Fruit fly (Drosophila melanogaster) whole organism, embryonic: Measurements from ENCODE around the gene klar.

Experiments
- Abd-B ChIP-seq: fragments of 200-800 bp; sonication (Bioruptor generic); optimal IDR thresholded peaks from 2 replicates; lab custom pipeline; 2018; ENCODE audit warnings: missing biosample characterization, mild to moderate bottlenecking, missing genetic modification characterization, moderate library complexity
- Ada2b ChIP-seq: fragments of 200-800 bp; sonication (Bioruptor generic); IDR thresholded peaks from 2 replicates; pipeline ENCODE4 v1.3.6; 2022; ENCODE audit warnings: missing biosample characterization, missing genetic modification characterization
- Atf6 ChIP-seq: fragments of 200-800 bp; sonication (Bioruptor generic); IDR thresholded peaks from 2 replicates; pipeline ENCODE4 v1.3.6; 2022; ENCODE audit warnings: missing biosample characterization, missing genetic modification characterization
- Bdp1 ChIP-seq: fragments of 200-800 bp; sonication (Bioruptor generic); optimal IDR thresholded peaks from 3 replicates; lab custom pipeline; 2016; ENCODE audit warnings: missing biosample characterization, missing genetic modification characterization
- CG10462 ChIP-seq: fragments of 200-800 bp; sonication (Bioruptor generic); optimal IDR thresholded peaks from 2 replicates; lab custom pipeline; 2016; ENCODE audit warnings: missing biosample characterization, missing genetic modification characterization
- CG10565 ChIP-seq: fragments of 200-800 bp; sonication (Bioruptor generic); optimal IDR thresholded peaks from 3 replicates; lab custom pipeline; 2016; ENCODE audit warnings: missing biosample characterization, mild to moderate bottlenecking, missing genetic modification characterization
- CG12104 ChIP-seq: fragments of 200-800 bp; sonication (Bioruptor generic); optimal IDR thresholded peaks from 3 replicates; lab custom pipeline; 2016; ENCODE audit warnings: missing biosample characterization, missing genetic modification characterization
- CG12659 ChIP-seq: fragments of 200-800 bp; sonication (Bioruptor generic); optimal IDR thresholded peaks from 3 replicates; lab custom pipeline; 2017; ENCODE audit warnings: mild to moderate bottlenecking, missing biosample characterization, missing genetic modification reagents, missing genetic modification characterization
- CG13424 ChIP-seq: fragments of 200-800 bp; sonication (Bioruptor generic); optimal IDR thresholded peaks from 2 replicates; lab custom pipeline; 2019; ENCODE audit warnings: missing biosample characterization, mild to moderate bottlenecking, missing genetic modification characterization, moderate library complexity
- CG18011 ChIP-seq: fragments of 200-800 bp; sonication (Bioruptor generic); optimal IDR thresholded peaks from 2 replicates; lab custom pipeline; 2017; ENCODE audit warnings: missing biosample characterization, missing genetic modification characterization, mild to moderate bottlenecking, moderate library complexity, missing genotype
- CG2712 ChIP-seq: fragments of 200-800 bp; optimal IDR thresholded peaks from 3 replicates; lab custom pipeline; 2019; ENCODE audit warnings: missing biosample characterization, mild to moderate bottlenecking, missing genetic modification characterization, moderate library complexity
- CG30431 ChIP-seq: fragments of 200-800 bp; sonication (Bioruptor generic); optimal IDR thresholded peaks from 2 replicates; lab custom pipeline; 2017; ENCODE audit warnings: missing biosample characterization, missing genetic modification characterization
- CG33213 ChIP-seq: fragments of 200-800 bp; sonication (Bioruptor generic); optimal IDR thresholded peaks from 3 replicates; lab custom pipeline; 2016; ENCODE audit warnings: missing biosample characterization, missing genetic modification characterization
- CG3407 ChIP-seq: fragments of 200-800 bp; sonication (Bioruptor generic); optimal IDR thresholded peaks from 2 replicates; lab custom pipeline; 2018; ENCODE audit warnings: missing biosample characterization, mild to moderate bottlenecking, missing genetic modification characterization
- CG34422 ChIP-seq: fragments of 200-800 bp; sonication (Bioruptor generic); IDR thresholded peaks from 3 replicates; pipeline ENCODE4 v1.3.6; 2022; ENCODE audit warnings: missing biosample characterization, missing genetic modification characterization
- CG4404 ChIP-seq: fragments of 200-800 bp; sonication (Bioruptor generic); IDR thresholded peaks from 2 replicates; pipeline ENCODE4 v1.3.6; 2022; ENCODE audit warnings: missing biosample characterization, missing genetic modification characterization
- CG9609 ChIP-seq: fragments of 200-800 bp; sonication (Bioruptor generic); optimal IDR thresholded peaks from 3 replicates; lab custom pipeline; 2016; ENCODE audit warnings: missing biosample characterization, missing genetic modification characterization
- D19A ChIP-seq: fragments of 200-800 bp; optimal IDR thresholded peaks from 3 replicates; lab custom pipeline; 2019; ENCODE audit warnings: missing biosample characterization, mild to moderate bottlenecking, missing genetic modification characterization, moderate library complexity
- Fer1 ChIP-seq: fragments of 200-800 bp; sonication (Bioruptor generic); optimal IDR thresholded peaks from 2 replicates; lab custom pipeline; 2017; ENCODE audit warnings: missing biosample characterization, mild to moderate bottlenecking, missing genetic modification characterization
- Fer3 ChIP-seq: fragments of 200-800 bp; sonication (Bioruptor generic); optimal IDR thresholded peaks from 2 replicates; lab custom pipeline; 2018; ENCODE audit warnings: missing biosample characterization, mild to moderate bottlenecking, missing genetic modification characterization, moderate library complexity
- Kr ChIP-seq: fragments of 200-800 bp; sonication (Bioruptor generic); optimal IDR thresholded peaks from 2 replicates; lab custom pipeline; 2017; ENCODE audit warnings: missing biosample characterization, mild to moderate bottlenecking, missing genetic modification characterization
- MTF-1 ChIP-seq: fragments of 200-800 bp; sonication (Bioruptor generic); optimal IDR thresholded peaks from 2 replicates; lab custom pipeline; 2018; ENCODE audit warnings: missing biosample characterization, mild to moderate bottlenecking, missing genetic modification characterization, borderline replicate concordance
- Sox102F ChIP-seq: fragments of 200-800 bp; sonication (Bioruptor generic); optimal IDR thresholded peaks from 2 replicates; lab custom pipeline; 2018; ENCODE audit warnings: missing biosample characterization, mild to moderate bottlenecking, missing genetic modification characterization, moderate library complexity
- Sry-δ ChIP-seq: fragments of 200-800 bp; sonication (Bioruptor generic); optimal IDR thresholded peaks from 2 replicates; lab custom pipeline; 2016; ENCODE audit warnings: missing biosample characterization, missing genetic modification characterization
- Xbp1 ChIP-seq: fragments of 200-800 bp; sonication (Bioruptor generic); optimal IDR thresholded peaks from 3 replicates; lab custom pipeline; 2016; ENCODE audit warnings: missing biosample characterization, mild to moderate bottlenecking, missing genetic modification characterization
- abd-A ChIP-seq: fragments of 200-800 bp; sonication (Bioruptor generic); optimal IDR thresholded peaks from 3 replicates; lab custom pipeline; 2019; ENCODE audit warnings: missing biosample characterization, mild to moderate bottlenecking, missing genetic modification characterization, moderate library complexity
- al ChIP-seq: fragments of 200-800 bp; sonication (Bioruptor generic); IDR thresholded peaks from 2 replicates; pipeline ENCODE4 v1.3.6; 2022; ENCODE audit warnings: missing biosample characterization, missing genetic modification characterization
- ara ChIP-seq: fragments of 200-800 bp; sonication (Bioruptor generic); IDR thresholded peaks from 2 replicates; pipeline ENCODE4 v1.3.6; 2022; ENCODE audit warnings: missing biosample characterization, missing genetic modification characterization
- bowl ChIP-seq: fragments of 200-800 bp; sonication (Bioruptor generic); IDR thresholded peaks from 2 replicates; pipeline ENCODE4 v1.3.6; 2022; ENCODE audit warnings: missing biosample characterization, missing genetic modification characterization
- bsh ChIP-seq, 2 experiments: fragments of 200-800 bp; sonication (Bioruptor generic); optimal IDR thresholded peaks; 2 replicates each; lab custom pipeline; 2017 to 2018; ENCODE audit warnings: mild to moderate bottlenecking in 2 of 2, missing biosample characterization in 2 of 2, missing genetic modification characterization in 2 of 2, moderate library complexity in 1 of 2
- cas ChIP-seq: fragments of 200-800 bp; sonication (Bioruptor generic); IDR thresholded peaks from 2 replicates; pipeline ENCODE4 v1.3.6; 2022; ENCODE audit warnings: missing biosample characterization, missing genetic modification characterization
- chinmo ChIP-seq: fragments of 200-800 bp; sonication (Bioruptor generic); IDR thresholded peaks from 4 replicates; pipeline ENCODE4 v1.3.6; 2022; ENCODE audit warnings: missing biosample characterization, missing genetic modification characterization; ENCODE audit not compliant: partially characterized antibody
- chn ChIP-seq: fragments of 200-800 bp; sonication (Bioruptor generic); optimal IDR thresholded peaks from 2 replicates; lab custom pipeline; 2016; ENCODE audit warnings: missing biosample characterization, missing genetic modification characterization
- crp ChIP-seq, 2 experiments: fragments of 200-800 bp; sonication (Bioruptor generic); optimal IDR thresholded peaks; 2 replicates in 1 of 2; 3 replicates in 1 of 2; lab custom pipeline; 2017; ENCODE audit warnings: missing biosample characterization in 2 of 2, missing genetic modification characterization in 2 of 2, mild to moderate bottlenecking in 1 of 2, moderate library complexity in 1 of 2
- disco-r ChIP-seq: fragments of 200-800 bp; sonication (Bioruptor generic); optimal IDR thresholded peaks from 2 replicates; lab custom pipeline; 2016; ENCODE audit warnings: missing biosample characterization, missing genetic modification characterization
- emc ChIP-seq: fragments of 200-800 bp; sonication (Bioruptor generic); optimal IDR thresholded peaks from 2 replicates; lab custom pipeline; 2016; ENCODE audit warnings: missing biosample characterization, missing genetic modification characterization
- fu2 ChIP-seq: fragments of 200-800 bp; sonication (Bioruptor generic); optimal IDR thresholded peaks from 2 replicates; lab custom pipeline; 2016; ENCODE audit warnings: missing biosample characterization, missing genetic modification characterization
- gce ChIP-seq: fragments of 200-800 bp; sonication (Bioruptor generic); IDR thresholded peaks from 3 replicates; pipeline ENCODE4 v1.3.6; 2022; ENCODE audit warnings: missing biosample characterization, missing genetic modification characterization
- h ChIP-seq: fragments of >200 bp; optimal IDR thresholded peaks from 2 replicates; lab custom pipeline; 2017
- ham ChIP-seq: fragments of 200-800 bp; sonication (Bioruptor generic); IDR thresholded peaks from 2 replicates; pipeline ENCODE4 v1.3.6; 2022; ENCODE audit warnings: missing biosample characterization, missing genetic modification characterization
- kay ChIP-seq: fragments of 200-800 bp; sonication (Bioruptor generic); optimal IDR thresholded peaks from 2 replicates; lab custom pipeline; 2016; ENCODE audit warnings: missing biosample characterization, missing genetic modification characterization
- klu ChIP-seq: fragments of 200-800 bp; sonication (Bioruptor generic); IDR thresholded peaks from 2 replicates; pipeline ENCODE4 v1.3.6; 2022; ENCODE audit warnings: missing biosample characterization, missing genetic modification characterization
- pho ChIP-seq: fragments of 200-800 bp; sonication (Bioruptor generic); optimal IDR thresholded peaks from 2 replicates; lab custom pipeline; 2016; ENCODE audit warnings: missing biosample characterization, missing genetic modification characterization
- pzg ChIP-seq: fragments of 200-800 bp; sonication (Bioruptor generic); optimal IDR thresholded peaks from 3 replicates; lab custom pipeline; 2018; ENCODE audit warnings: missing biosample characterization, mild to moderate bottlenecking, missing genetic modification characterization, moderate library complexity
- ro ChIP-seq: fragments of 200-800 bp; sonication (Bioruptor generic); IDR thresholded peaks from 2 replicates; pipeline ENCODE4 v1.3.6; 2022; ENCODE audit warnings: missing biosample characterization, missing genetic modification characterization
- scrt ChIP-seq: fragments of 200-800 bp; sonication (Bioruptor generic); optimal IDR thresholded peaks from 2 replicates; lab custom pipeline; 2018; ENCODE audit warnings: missing biosample characterization, mild to moderate bottlenecking, missing genetic modification characterization, moderate library complexity
- ssp ChIP-seq: fragments of 200-800 bp; sonication (Bioruptor generic); IDR thresholded peaks from 2 replicates; pipeline ENCODE4 v1.3.6; 2022; ENCODE audit warnings: missing biosample characterization, missing genetic modification characterization
- toy ChIP-seq: fragments of 200-800 bp; sonication (Bioruptor generic); IDR thresholded peaks from 2 replicates; pipeline ENCODE4 v1.3.6; 2022; ENCODE audit warnings: missing biosample characterization, missing genetic modification characterization
- trem ChIP-seq: fragments of 200-800 bp; optimal IDR thresholded peaks from 3 replicates; lab custom pipeline; 2019; ENCODE audit warnings: missing biosample characterization, mild to moderate bottlenecking, missing genetic modification characterization, moderate library complexity
- tx ChIP-seq: fragments of 200-800 bp; sonication (Bioruptor generic); optimal IDR thresholded peaks from 2 replicates; lab custom pipeline; 2016; ENCODE audit warnings: missing biosample characterization, missing genetic modification characterization

Gene klar

DNA sequence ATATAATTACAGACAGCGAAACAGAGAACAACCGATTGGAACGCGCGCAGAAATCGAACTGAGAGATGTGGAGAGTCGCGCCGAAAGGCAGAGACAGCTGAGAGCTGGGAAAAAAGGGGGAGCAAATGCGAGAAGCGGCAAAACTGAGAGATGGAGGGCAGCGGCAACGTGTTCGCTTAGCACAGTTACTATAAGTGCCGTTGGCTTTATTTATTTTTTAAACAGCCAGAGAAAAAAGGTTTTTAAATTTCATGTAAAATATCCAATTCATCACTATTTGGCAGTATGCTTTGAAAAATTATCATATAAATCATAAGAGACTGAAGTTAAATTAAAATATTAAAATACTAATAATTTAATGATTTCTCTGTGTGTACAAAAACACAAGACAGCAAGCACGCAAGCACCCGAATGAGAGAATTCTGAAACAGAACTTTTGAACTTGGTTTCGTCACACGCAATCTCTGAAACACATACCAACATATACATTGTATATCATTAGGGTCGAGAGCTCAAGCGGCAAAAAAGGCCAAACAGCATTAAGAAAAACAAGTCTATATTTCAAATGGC, 99.3 kb downstream of the klar start (continued):
- TF ChIP-seq CG12659 (GFP tag; lab: Kevin White, UChicago) = peak; percentile 82
- TF ChIP-seq ssp = peak; percentile 74
- no peak for TF ChIP-seq ro (GFP tag; lab: Robert Waterston, UW)
- no peak for TF ChIP-seq CG10565 (GFP tag; lab: Kevin White, UChicago)
- peak; percentile 90 for TF ChIP-seq CG34422 (GFP tag; lab: Robert Waterston, UW)
- TF ChIP-seq bsh (GFP tag; optimal IDR thresholded peaks at IDR 0.05; lab: Kevin White, UChicago) = peak in 1 of 2 experiments; percentile 67
- TF ChIP-seq Bdp1 (GFP tag; lab: Kevin White, UChicago) = peak; percentile 8
- peak; percentile 95 for TF ChIP-seq Fer1
- no peak for TF ChIP-seq CG30431 (GFP tag; lab: Kevin White, UChicago)
- TF ChIP-seq bowl = peak; percentile 67
- TF ChIP-seq cas (GFP tag; lab: Robert Waterston, UW) = peak; percentile 84
- TF ChIP-seq kay = no peak
- no peak for TF ChIP-seq Sry-δ
- TF ChIP-seq toy = peak; percentile 79
- peak; percentile 72 for TF ChIP-seq D19A (tag; lab: Kevin White, UChicago)
- TF ChIP-seq Sox102F = peak; percentile 77
- TF ChIP-seq Ada2b = peak; percentile 85
- TF ChIP-seq ham = peak; percentile 74; the same call in 1 of the 2 replicates
- TF ChIP-seq tx = peak; percentile 5
- TF ChIP-seq scrt = peak; percentile 80
- peak; percentile 87 for TF ChIP-seq al (GFP tag; lab: Robert Waterston, UW)
- TF ChIP-seq Abd-B (GFP tag; lab: Kevin White, UChicago) = peak; percentile 44
- peak; percentile 29 for TF ChIP-seq MTF-1 (GFP tag; lab: Kevin White, UChicago)
- TF ChIP-seq emc (GFP tag; lab: Kevin White, UChicago) = peak; percentile 13
- TF ChIP-seq CG13424 (tag; lab: Kevin White, UChicago) = peak; percentile 84
- TF ChIP-seq Kr (GFP tag; lab: Kevin White, UChicago) = no peak
- TF ChIP-seq CG18011 (GFP tag; lab: Kevin White, UChicago) = peak; percentile 58
- peak in 1 of 2 experiments; percentile 13 for TF ChIP-seq crp (GFP tag; optimal IDR thresholded peaks at IDR 0.05; lab: Kevin White, UChicago)
- peak; percentile 51 for TF ChIP-seq disco-r (GFP tag; lab: Kevin White, UChicago)
- no peak for TF ChIP-seq chn (GFP tag; lab: Kevin White, UChicago)
- TF ChIP-seq chinmo (GFP tag; lab: Robert Waterston, UW) = 0 out of 4 replicates have a peak, but pooled peaks have one; percentile 63
- TF ChIP-seq CG2712 (tag; lab: Kevin White, UChicago) = peak; percentile 70
- peak; percentile 85 for TF ChIP-seq Fer3 (tag; lab: Kevin White, UChicago)
- TF ChIP-seq trem = peak; percentile 29
- TF ChIP-seq CG33213 (GFP tag; lab: Kevin White, UChicago) = peak; percentile 4
- TF ChIP-seq abd-A (tag; lab: Kevin White, UChicago) = peak; percentile 61
- peak; percentile 73; the same call in 1 of the 3 replicates for TF ChIP-seq gce (GFP tag; lab: Robert Waterston, UW)
- peak; percentile 48 for TF ChIP-seq CG9609
- peak; percentile 77 for TF ChIP-seq CG4404
- TF ChIP-seq Atf6 (GFP tag; lab: Robert Waterston, UW) = peak; percentile 96
- peak; percentile 46 for TF ChIP-seq CG10462
- no peak for TF ChIP-seq pzg (GFP tag; lab: Kevin White, UChicago)
- TF ChIP-seq ara = peak; percentile 35; the same call in 1 of the 2 replicates
- TF ChIP-seq CG3407 = peak; percentile 35
- peak; percentile 34 for TF ChIP-seq pho (GFP tag; lab: Kevin White, UChicago)
- TF ChIP-seq h (lab: Kevin White, UChicago) = no peak
- peak; percentile 77 for TF ChIP-seq Xbp1 (GFP tag; lab: Kevin White, UChicago)
- TF ChIP-seq CG12104 (GFP tag; lab: Kevin White, UChicago) = peak; percentile 75
- peak; percentile 88 for TF ChIP-seq klu (GFP tag; lab: Robert Waterston, UW)
- TF ChIP-seq fu2 (GFP tag; lab: Kevin White, UChicago) = peak; percentile 20
